Fruit fly (Drosophila melanogaster) whole organism, prepupa: ENCODE measurements around the gene p130CAS.

ENCODE experiments used
- Blimp-1 ChIP-seq: fragments of 200-800 bp; sonication (Bioruptor generic); optimal IDR thresholded peaks from 3 replicates; lab custom pipeline; 2017; ENCODE audit warnings: missing biosample characterization, missing genetic modification characterization, mild to moderate bottlenecking, moderate library complexity, missing genetic modification reagents
- CG10631 ChIP-seq: fragments of 200-800 bp; sonication (Bioruptor generic); optimal IDR thresholded peaks from 2 replicates; lab custom pipeline; 2016; ENCODE audit warnings: missing biosample characterization, missing genetic modification characterization
- CG10669 ChIP-seq: fragments of 200-800 bp; sonication (Bioruptor generic); optimal IDR thresholded peaks from 3 replicates; lab custom pipeline; 2018; ENCODE audit warnings: missing biosample characterization, mild to moderate bottlenecking, missing genetic modification characterization, moderate library complexity
- CG11294 ChIP-seq: fragments of 200-800 bp; sonication (Bioruptor generic); IDR thresholded peaks from 2 replicates; pipeline ENCODE4 v1.3.6; 2022; ENCODE audit warnings: missing biosample characterization, missing genetic modification characterization
- CG15336 ChIP-seq: fragments of 200-800 bp; sonication (Bioruptor generic); IDR thresholded peaks from 2 replicates; pipeline ENCODE4 v1.3.6; 2022; ENCODE audit warnings: missing biosample characterization, missing genetic modification characterization
- CG1621 ChIP-seq: fragments of 200-800 bp; sonication (Bioruptor generic); optimal IDR thresholded peaks from 3 replicates; lab custom pipeline; 2018; ENCODE audit warnings: missing biosample characterization, mild to moderate bottlenecking, missing genetic modification characterization
- CG16779 ChIP-seq: fragments of 200-800 bp; sonication (Bioruptor generic); optimal IDR thresholded peaks from 3 replicates; lab custom pipeline; 2017; ENCODE audit warnings: missing biosample characterization, mild to moderate bottlenecking, missing genetic modification characterization
- CG31627 ChIP-seq: fragments of 200-800 bp; sonication (Bioruptor generic); optimal IDR thresholded peaks from 3 replicates; lab custom pipeline; 2016; ENCODE audit warnings: missing biosample characterization, missing genetic modification characterization
- CG34406 ChIP-seq: fragments of 200-800 bp; sonication (Bioruptor generic); optimal IDR thresholded peaks from 3 replicates; lab custom pipeline; 2016; ENCODE audit warnings: missing biosample characterization, missing genetic modification characterization
- CG3919 ChIP-seq: fragments of 200-800 bp; sonication (Bioruptor generic); optimal IDR thresholded peaks from 3 replicates; lab custom pipeline; 2016; ENCODE audit warnings: missing biosample characterization, missing genetic modification characterization
- CG4318 ChIP-seq: fragments of 200-800 bp; sonication (Bioruptor generic); optimal IDR thresholded peaks from 3 replicates; lab custom pipeline; 2017; ENCODE audit warnings: missing biosample characterization, mild to moderate bottlenecking, missing genetic modification characterization
- CG6163 ChIP-seq: fragments of 200-800 bp; sonication (Bioruptor generic); IDR thresholded peaks from 3 replicates; pipeline ENCODE4 v1.3.6; 2022; ENCODE audit warnings: missing biosample characterization, missing genetic modification characterization
- CG6792 ChIP-seq: fragments of 200-800 bp; sonication (Bioruptor generic); optimal IDR thresholded peaks from 3 replicates; lab custom pipeline; 2016; ENCODE audit warnings: missing biosample characterization, missing genetic modification characterization
- CG6808 ChIP-seq: fragments of 200-800 bp; sonication (Bioruptor generic); optimal IDR thresholded peaks from 3 replicates; lab custom pipeline; 2017; ENCODE audit warnings: missing biosample characterization, missing genetic modification characterization, mild to moderate bottlenecking, moderate library complexity, missing genetic modification reagents
- CG6854 ChIP-seq: fragments of 200-800 bp; sonication (Bioruptor generic); optimal IDR thresholded peaks from 2 replicates; lab custom pipeline; 2017; ENCODE audit warnings: missing biosample characterization, mild to moderate bottlenecking, missing genetic modification characterization
- CG7368 ChIP-seq: fragments of 200-800 bp; sonication (Bioruptor generic); optimal IDR thresholded peaks from 3 replicates; lab custom pipeline; 2016; ENCODE audit warnings: missing biosample characterization, missing genetic modification characterization
- CG8119 ChIP-seq: fragments of 200-800 bp; sonication (Bioruptor generic); IDR thresholded peaks from 3 replicates; pipeline ENCODE4 v1.3.6; 2022; ENCODE audit warnings: missing biosample characterization, missing genetic modification characterization
- CG8319 ChIP-seq: fragments of 200-800 bp; sonication (Bioruptor generic); optimal IDR thresholded peaks from 3 replicates; lab custom pipeline; 2016; ENCODE audit warnings: missing biosample characterization, missing genetic modification characterization
- CG8632 ChIP-seq: fragments of 200-800 bp; sonication (Bioruptor generic); optimal IDR thresholded peaks from 3 replicates; lab custom pipeline; 2016; ENCODE audit warnings: missing biosample characterization, missing genetic modification characterization
- CG9139 ChIP-seq: fragments of 200-800 bp; sonication (Bioruptor generic); optimal IDR thresholded peaks from 3 replicates; lab custom pipeline; 2017; ENCODE audit warnings: missing biosample characterization, mild to moderate bottlenecking, missing genetic modification characterization
- Eip78C ChIP-seq: fragments of 200-800 bp; sonication (Bioruptor generic); peaks from one replicate; lab custom pipeline; 2016; ENCODE audit warnings: missing biosample characterization, missing genetic modification characterization
- Eip93F ChIP-seq: fragments of 200-800 bp; sonication (Bioruptor generic); optimal IDR thresholded peaks from 2 replicates; lab custom pipeline; 2016; ENCODE audit warnings: missing biosample characterization, mild to moderate bottlenecking, missing genetic modification characterization
- Ets96B ChIP-seq: fragments of 200-800 bp; optimal IDR thresholded peaks from 2 replicates; lab custom pipeline; 2019; ENCODE audit warnings: missing biosample characterization, mild to moderate bottlenecking, missing genetic modification characterization, moderate library complexity
- Gug ChIP-seq: fragments of 200-800 bp; sonication (Bioruptor generic); IDR thresholded peaks from 2 replicates; pipeline ENCODE4 v1.3.6; 2022; ENCODE audit warnings: missing biosample characterization, missing genetic modification characterization
- Hr38 ChIP-seq: sonication (Bioruptor generic); optimal IDR thresholded peaks from 2 replicates; lab custom pipeline; 2016; ENCODE audit warnings: missing biosample characterization, missing genetic modification characterization
- Hr39 ChIP-seq: fragments of 200-800 bp; sonication (Bioruptor generic); optimal IDR thresholded peaks from 2 replicates; lab custom pipeline; 2016; ENCODE audit warnings: missing biosample characterization, missing genetic modification characterization
- Hr4 ChIP-seq: fragments of 200-800 bp; sonication (Bioruptor generic); optimal IDR thresholded peaks from 3 replicates; lab custom pipeline; 2016; ENCODE audit warnings: missing biosample characterization, missing genetic modification characterization
- Met ChIP-seq: fragments of 200-800 bp; sonication (Bioruptor generic); optimal IDR thresholded peaks from 3 replicates; lab custom pipeline; 2016; ENCODE audit warnings: missing biosample characterization, missing genetic modification characterization
- OdsH ChIP-seq: fragments of 200-800 bp; sonication (Bioruptor generic); optimal IDR thresholded peaks from 3 replicates; lab custom pipeline; 2016; ENCODE audit warnings: missing biosample characterization, missing genetic modification characterization
- Smox ChIP-seq: fragments of 200-800 bp; sonication (Bioruptor generic); optimal IDR thresholded peaks from 3 replicates; lab custom pipeline; 2016; ENCODE audit warnings: missing biosample characterization, missing genetic modification characterization
- Sox14 ChIP-seq: fragments of 200-800 bp; sonication (Bioruptor generic); optimal IDR thresholded peaks from 3 replicates; lab custom pipeline; 2016; ENCODE audit warnings: missing biosample characterization, missing genetic modification characterization
- Sox15 ChIP-seq: fragments of 200-800 bp; sonication (Bioruptor generic); optimal IDR thresholded peaks from 3 replicates; lab custom pipeline; 2016; ENCODE audit warnings: missing biosample characterization, missing genetic modification characterization
- achi ChIP-seq: fragments of 200-800 bp; sonication (Bioruptor generic); optimal IDR thresholded peaks from 3 replicates; lab custom pipeline; 2016; ENCODE audit warnings: missing biosample characterization, missing genetic modification characterization
- acj6 ChIP-seq: fragments of 200-800 bp; sonication (Bioruptor generic); optimal IDR thresholded peaks from 3 replicates; lab custom pipeline; 2016; ENCODE audit warnings: missing biosample characterization, missing genetic modification characterization
- cyc ChIP-seq: fragments of 200-800 bp; sonication (Bioruptor generic); optimal IDR thresholded peaks from 3 replicates; lab custom pipeline; 2016; ENCODE audit warnings: missing biosample characterization, missing genetic modification characterization
- dac ChIP-seq: fragments of 200-800 bp; sonication (Bioruptor generic); optimal IDR thresholded peaks from 2 replicates; lab custom pipeline; 2017; ENCODE audit warnings: missing biosample characterization, mild to moderate bottlenecking, missing genetic modification characterization
- eg ChIP-seq: fragments of 200-800 bp; sonication (Bioruptor generic); IDR thresholded peaks from 3 replicates; pipeline ENCODE4 v1.3.6; 2022; ENCODE audit warnings: missing biosample characterization, missing genetic modification characterization
- fd59A ChIP-seq: fragments of 200-800 bp; sonication (Bioruptor generic); optimal IDR thresholded peaks from 2 replicates; lab custom pipeline; 2017; ENCODE audit warnings: missing biosample characterization, mild to moderate bottlenecking, missing genetic modification characterization, missing genetic modification reagents
- fd85E ChIP-seq: fragments of 200-800 bp; sonication (Bioruptor generic); optimal IDR thresholded peaks from 3 replicates; lab custom pipeline; 2016; ENCODE audit warnings: missing biosample characterization, missing genetic modification characterization
- fkh ChIP-seq: fragments of 200-800 bp; sonication (Bioruptor generic); optimal IDR thresholded peaks from 3 replicates; lab custom pipeline; 2017; ENCODE audit warnings: missing biosample characterization, mild to moderate bottlenecking, missing genetic modification characterization, moderate library complexity
- lz ChIP-seq: fragments of 200-800 bp; sonication (Bioruptor generic); optimal IDR thresholded peaks from 3 replicates; lab custom pipeline; 2016; ENCODE audit warnings: missing biosample characterization, missing genetic modification characterization
- net ChIP-seq: fragments of 200-800 bp; sonication (Bioruptor generic); optimal IDR thresholded peaks from 3 replicates; lab custom pipeline; 2016; ENCODE audit warnings: missing biosample characterization, missing genetic modification characterization
- pdm3 ChIP-seq: fragments of 200-800 bp; sonication (Bioruptor generic); optimal IDR thresholded peaks from 3 replicates; lab custom pipeline; 2016; ENCODE audit warnings: missing biosample characterization, missing genetic modification characterization
- salr ChIP-seq, 2 experiments: fragments of 200-800 bp; sonication (Bioruptor generic); optimal IDR thresholded peaks; 3 replicates each; lab custom pipeline; 2016 to 2018; ENCODE audit warnings: missing biosample characterization in 2 of 2, missing genetic modification characterization in 2 of 2, mild to moderate bottlenecking in 1 of 2
- spab ChIP-seq: fragments of 200-800 bp; sonication (Bioruptor generic); optimal IDR thresholded peaks from 2 replicates; lab custom pipeline; 2017; ENCODE audit warnings: missing biosample characterization, mild to moderate bottlenecking, missing genetic modification characterization, missing genetic modification reagents
- svp ChIP-seq: fragments of 200-800 bp; sonication (Bioruptor generic); peaks from one replicate; lab custom pipeline; 2016; ENCODE audit warnings: missing biosample characterization, missing genetic modification characterization
- topi ChIP-seq: fragments of 200-800 bp; sonication (Bioruptor generic); optimal IDR thresholded peaks from 3 replicates; lab custom pipeline; 2016; ENCODE audit warnings: missing biosample characterization, missing genetic modification characterization
- vri ChIP-seq: fragments of 200-800 bp; sonication (Bioruptor generic); optimal IDR thresholded peaks from 3 replicates; lab custom pipeline; 2016; ENCODE audit warnings: missing biosample characterization, mild to moderate bottlenecking, missing genetic modification characterization

The p130CAS gene

DNA sequence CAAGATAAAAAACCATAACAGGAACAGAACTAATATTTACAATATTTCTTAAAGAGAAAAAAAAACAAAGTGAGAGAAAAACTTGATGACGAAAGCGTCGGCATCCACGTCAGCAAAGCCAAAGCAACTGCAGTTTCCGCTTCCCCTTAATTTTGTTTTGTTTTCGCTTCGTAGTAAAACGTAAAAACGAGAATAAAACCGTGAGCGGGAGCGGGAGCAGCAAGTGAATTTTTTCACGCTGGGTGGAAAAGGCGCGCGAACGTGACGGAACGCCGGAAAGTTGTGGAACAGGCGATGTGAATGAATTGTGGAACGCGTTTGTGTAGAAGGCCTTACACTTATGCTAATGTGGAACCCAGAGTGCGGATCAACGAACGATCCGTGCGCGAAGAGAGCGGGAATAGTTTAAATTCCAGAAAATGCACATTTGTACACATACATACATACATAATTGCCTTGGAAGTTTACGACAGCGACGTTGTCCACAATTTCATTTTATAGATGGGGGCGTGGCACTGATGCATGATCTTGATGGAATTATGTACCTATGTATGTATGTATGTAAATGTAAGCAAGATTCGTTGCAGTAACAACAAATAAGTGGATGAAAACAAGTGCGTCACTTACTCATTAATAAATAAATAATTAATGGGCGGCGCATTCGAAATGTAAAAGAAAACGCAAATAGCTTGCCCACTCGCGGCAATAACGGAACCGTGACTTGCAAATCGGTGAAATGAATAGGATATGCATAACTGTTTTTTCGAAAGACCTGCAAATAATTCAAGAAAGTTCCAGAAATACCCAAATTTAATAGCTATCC, 24.2 kb upstream of the p130CAS start (continued):
- TF ChIP-seq CG1621, result peak; percentile 82
- no peak for TF ChIP-seq CG4318
- no peak for TF ChIP-seq Hr39
- TF ChIP-seq CG15336 (GFP tag; lab: Robert Waterston, UW), result peak; percentile 41; the same call in 1 of the 2 replicates
- TF ChIP-seq net, result peak; percentile 14
- TF ChIP-seq CG7368 (GFP tag; lab: Kevin White, UChicago), result no peak
- TF ChIP-seq Eip78C (GFP tag; lab: Kevin White, UChicago), result peak; percentile 74
- peak; percentile 49; the same call in 1 of the 3 replicates for TF ChIP-seq eg
- no peak for TF ChIP-seq Sox15 (GFP tag; lab: Kevin White, UChicago)
- no peak for TF ChIP-seq salr (GFP tag; optimal IDR thresholded peaks at IDR 0.05; lab: Kevin White, UChicago)
- no peak for TF ChIP-seq achi (GFP tag; lab: Kevin White, UChicago)
- no peak for TF ChIP-seq CG11294 (GFP tag; lab: Robert Waterston, UW)
- TF ChIP-seq acj6, result no peak
- peak; percentile 47 for TF ChIP-seq CG9139 (GFP tag; lab: Kevin White, UChicago)
- TF ChIP-seq spab (GFP tag; lab: Kevin White, UChicago), result no peak
- TF ChIP-seq fd85E, result no peak
- TF ChIP-seq Hr4 (GFP tag; lab: Kevin White, UChicago), result peak; percentile 13
- no peak for TF ChIP-seq dac (GFP tag; lab: Kevin White, UChicago)
- no peak for TF ChIP-seq topi (GFP tag; lab: Kevin White, UChicago)
- TF ChIP-seq Smox (GFP tag; lab: Kevin White, UChicago), result no peak

DNA sequence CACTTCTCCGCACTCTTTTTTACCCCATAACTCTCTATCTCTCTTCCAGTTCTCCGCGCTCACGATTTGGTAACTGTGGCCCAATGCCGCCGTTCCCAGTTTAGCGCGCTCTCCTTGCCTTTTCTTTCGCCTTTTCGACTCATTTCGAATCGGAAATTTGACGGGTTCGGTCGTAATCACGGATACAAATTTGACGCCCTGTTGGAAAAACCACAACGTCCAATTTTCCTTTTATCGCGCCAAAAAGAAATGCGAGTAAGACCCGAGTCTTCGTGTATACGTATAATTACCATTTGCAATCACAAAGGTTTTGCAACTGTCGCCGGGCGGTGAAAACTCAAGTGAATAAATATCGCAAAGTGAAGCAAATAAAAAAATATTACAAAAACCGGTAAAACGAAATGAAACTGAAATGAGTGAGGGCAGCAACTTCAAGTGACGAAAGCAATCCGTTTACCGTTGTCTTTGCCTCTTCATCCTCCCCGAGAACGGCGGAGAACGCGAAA, 23.3 kb upstream of the p130CAS start, which contains the start of gene Pdk1:
Gene Pdk1 (plus strand): TSS at position 140 of the 506 bp plus-strand sequence.
- TF ChIP-seq salr (GFP tag; optimal IDR thresholded peaks at IDR 0.05; lab: Kevin White, UChicago), result no peak
- peak; percentile 35 for TF ChIP-seq Sox14 (GFP tag; lab: Kevin White, UChicago)
- no peak for TF ChIP-seq CG10669 (GFP tag; lab: Kevin White, UChicago)
- peak; percentile 42 for TF ChIP-seq svp
- no peak for TF ChIP-seq Eip93F
- peak; percentile 24 for TF ChIP-seq CG16779 (tag; lab: Kevin White, UChicago)
- TF ChIP-seq Hr39, result no peak
- TF ChIP-seq CG8632 (GFP tag; lab: Kevin White, UChicago), result no peak
- TF ChIP-seq spab (GFP tag; lab: Kevin White, UChicago), result no peak
- TF ChIP-seq Ets96B (tag; lab: Kevin White, UChicago), result no peak
- no peak for TF ChIP-seq CG34406 (GFP tag; lab: Kevin White, UChicago)
- peak; percentile 79 for TF ChIP-seq CG6163 (GFP tag; lab: Robert Waterston, UW)
- 0 out of 3 replicates have a peak, but pooled peaks have one; percentile 37 for TF ChIP-seq CG8119 (GFP tag; lab: Robert Waterston, UW)
- no peak for TF ChIP-seq lz (GFP tag; lab: Kevin White, UChicago)
- TF ChIP-seq pdm3, result no peak
- no peak for TF ChIP-seq fd59A (GFP tag; lab: Kevin White, UChicago)
- TF ChIP-seq fkh, result peak; percentile 58
- no peak for TF ChIP-seq Smox (GFP tag; lab: Kevin White, UChicago)
- peak; percentile 81 for TF ChIP-seq Blimp-1 (GFP tag; lab: Kevin White, UChicago)
- TF ChIP-seq CG9139 (GFP tag; lab: Kevin White, UChicago), result no peak
- TF ChIP-seq Eip78C (GFP tag; lab: Kevin White, UChicago), result peak; percentile 51
- TF ChIP-seq Hr38 (GFP tag; lab: Kevin White, UChicago), result no peak
- no peak for TF ChIP-seq OdsH
- no peak for TF ChIP-seq cyc (GFP tag; lab: Kevin White, UChicago)
- TF ChIP-seq CG6854 (GFP tag; lab: Kevin White, UChicago), result peak; percentile 52
- TF ChIP-seq CG6792 (GFP tag; lab: Kevin White, UChicago), result no peak
- no peak for TF ChIP-seq CG8319 (GFP tag; lab: Kevin White, UChicago)
- no peak for TF ChIP-seq fd85E
- TF ChIP-seq vri (GFP tag; lab: Kevin White, UChicago), result peak; percentile 87
- TF ChIP-seq CG31627 (GFP tag; lab: Kevin White, UChicago), result no peak
- no peak for TF ChIP-seq Met (GFP tag; lab: Kevin White, UChicago)
- TF ChIP-seq CG3919 (GFP tag; lab: Kevin White, UChicago), result peak; percentile 24
- TF ChIP-seq CG10631 (GFP tag; lab: Kevin White, UChicago), result no peak
- TF ChIP-seq CG6808 (GFP tag; lab: Kevin White, UChicago), result peak; percentile 18
- no peak for TF ChIP-seq Sox15 (GFP tag; lab: Kevin White, UChicago)
- peak; percentile 25; the same call in 1 of the 2 replicates for TF ChIP-seq CG15336 (GFP tag; lab: Robert Waterston, UW)
- TF ChIP-seq net, result peak; percentile 32
- peak; percentile 58; the same call in 2 of the 3 replicates for TF ChIP-seq eg
- no peak for TF ChIP-seq Gug (GFP tag; lab: Robert Waterston, UW)
- TF ChIP-seq CG1621, result peak; percentile 25
